Fruit fly (Drosophila melanogaster) whole organism, wandering third instar larva: Measurements from ENCODE around the gene PolA1.

ENCODE experiments used
- Abd-B ChIP-seq: fragments of >200 bp; optimal IDR thresholded peaks from 2 replicates; lab custom pipeline; 2017; ENCODE audit warnings: missing biosample characterization, missing genetic modification characterization
- CG32264 ChIP-seq: fragments of 200-800 bp; sonication (Bioruptor generic); optimal IDR thresholded peaks from 2 replicates; lab custom pipeline; 2016; ENCODE audit warnings: missing biosample characterization, missing genetic modification characterization
- CG9705 ChIP-seq: fragments of 200-800 bp; sonication (Bioruptor generic); optimal IDR thresholded peaks from 2 replicates; lab custom pipeline; 2018; ENCODE audit warnings: missing biosample characterization, mild to moderate bottlenecking, missing genetic modification characterization
- CrebA ChIP-seq: fragments of 200-800 bp; sonication (Bioruptor generic); optimal IDR thresholded peaks from 2 replicates; lab custom pipeline; 2016; ENCODE audit warnings: missing biosample characterization, mild to moderate bottlenecking, missing genetic modification characterization, borderline replicate concordance
- Dfd ChIP-seq: fragments of >200 bp; optimal IDR thresholded peaks from 2 replicates; lab custom pipeline; 2017; ENCODE audit warnings: missing biosample characterization, missing genetic modification characterization
- Dif ChIP-seq: fragments of 200-275, 200-300 bp; sonication (Bioruptor generic); optimal IDR thresholded peaks from 2 replicates; lab custom pipeline; 2018; ENCODE audit warnings: missing biosample characterization, missing genetic modification characterization; ENCODE audit not compliant: partially characterized antibody
- GATAd ChIP-seq: sonication (Bioruptor generic); optimal IDR thresholded peaks from 2 replicates; lab custom pipeline; 2016; ENCODE audit warnings: missing biosample characterization, missing genetic modification characterization
- HLH106 ChIP-seq: fragments of 200-800 bp; optimal IDR thresholded peaks from 3 replicates; lab custom pipeline; 2019; ENCODE audit warnings: missing biosample characterization, mild to moderate bottlenecking, missing genetic modification characterization, moderate library complexity
- Hnf4 ChIP-seq: fragments of 200-800 bp; sonication (Bioruptor generic); optimal IDR thresholded peaks from 2 replicates; lab custom pipeline; 2016; ENCODE audit warnings: missing biosample characterization, mild to moderate bottlenecking, missing genetic modification characterization
- Hr78 ChIP-seq: fragments of >200 bp; optimal IDR thresholded peaks from 2 replicates; lab custom pipeline; 2017; ENCODE audit warnings: missing biosample characterization, missing genetic modification characterization
- Hr83 ChIP-seq: fragments of 200-300 bp; sonication (Bioruptor generic); optimal IDR thresholded peaks from 2 replicates; lab custom pipeline; 2016; ENCODE audit warnings: missing biosample characterization, mild to moderate bottlenecking, missing genetic modification characterization, moderate library complexity; ENCODE audit not compliant: poor library complexity, severe bottlenecking
- Jra ChIP-seq: sonication (Bioruptor generic); optimal IDR thresholded peaks from 2 replicates; lab custom pipeline; 2016; ENCODE audit warnings: missing biosample characterization, missing genetic modification characterization
- Mio ChIP-seq: sonication (Bioruptor generic); optimal IDR thresholded peaks from 2 replicates; lab custom pipeline; 2016; ENCODE audit warnings: missing biosample characterization, missing genetic modification characterization
- Myc ChIP-seq: fragments of >200 bp; optimal IDR thresholded peaks from 2 replicates; lab custom pipeline; 2017
- N ChIP-seq: fragments of >200 bp; optimal IDR thresholded peaks from 2 replicates; lab custom pipeline; 2018; ENCODE audit warnings: missing biosample characterization, missing external identifiers, missing genetic modification characterization
- OdsH ChIP-seq: fragments of 200-800 bp; sonication (Bioruptor generic); optimal IDR thresholded peaks from 2 replicates; lab custom pipeline; 2016; ENCODE audit warnings: missing biosample characterization, mild to moderate bottlenecking, missing genetic modification characterization
- Rel ChIP-seq, 2 experiments: fragments of 200-800 bp; sonication (Bioruptor generic) in 1 of 2; optimal IDR thresholded peaks; 2 replicates in 1 of 2; 3 replicates in 1 of 2; lab custom pipeline; 2016 to 2019; ENCODE audit warnings: mild to moderate bottlenecking in 2 of 2, missing biosample characterization in 2 of 2, missing genetic modification characterization in 2 of 2, moderate library complexity in 1 of 2
- Sp1 ChIP-seq: fragments of 200-800 bp; sonication (Bioruptor generic); optimal IDR thresholded peaks from 3 replicates; lab custom pipeline; 2019; ENCODE audit warnings: missing biosample characterization, mild to moderate bottlenecking, missing genetic modification characterization, moderate library complexity
- Vsx2 ChIP-seq: fragments of 200-300, 225-300 bp; sonication (Bioruptor generic); optimal IDR thresholded peaks from 2 replicates; lab custom pipeline; 2018; ENCODE audit warnings: missing biosample characterization, missing genetic modification characterization; ENCODE audit not compliant: partially characterized antibody
- br ChIP-seq: fragments of 200-800 bp; sonication (Bioruptor generic); optimal IDR thresholded peaks from 2 replicates; lab custom pipeline; 2016; ENCODE audit warnings: missing biosample characterization, missing genetic modification characterization
- brk ChIP-seq: fragments of 200-800 bp; sonication (Bioruptor generic); optimal IDR thresholded peaks from 2 replicates; lab custom pipeline; 2016; ENCODE audit warnings: missing biosample characterization, mild to moderate bottlenecking, missing genetic modification characterization
- dl ChIP-seq, 2 experiments: fragments of 175-275, 200-275 bp in 1 of 2; fragments of 200-275 bp in 1 of 2; sonication (Bioruptor generic); optimal IDR thresholded peaks; lab custom pipeline; 2018; ENCODE audit warnings: mild to moderate bottlenecking in 2 of 2, missing biosample characterization in 2 of 2, missing genetic modification characterization in 2 of 2, moderate library complexity in 2 of 2; ENCODE audit not compliant: partially characterized antibody in 2 of 2, insufficient read depth in 1 of 2
- dmrt93B ChIP-seq: fragments of 200-800 bp; sonication (Bioruptor generic); optimal IDR thresholded peaks from 2 replicates; lab custom pipeline; 2018; ENCODE audit warnings: missing biosample characterization, mild to moderate bottlenecking, missing genetic modification characterization
- dsf ChIP-seq: sonication (Bioruptor generic); optimal IDR thresholded peaks from 2 replicates; lab custom pipeline; 2016; ENCODE audit warnings: missing biosample characterization, missing genetic modification characterization, borderline replicate concordance
- ey ChIP-seq: fragments of 200-800 bp; sonication (Bioruptor generic); optimal IDR thresholded peaks from 2 replicates; lab custom pipeline; 2016; ENCODE audit warnings: missing biosample characterization, missing genetic modification characterization
- foxo ChIP-seq, 2 experiments: fragments of 200-800 bp; sonication (Bioruptor generic); optimal IDR thresholded peaks; 2 replicates in 1 of 2; 3 replicates in 1 of 2; lab custom pipeline; 2016 to 2017; ENCODE audit warnings: missing biosample characterization in 2 of 2, missing genetic modification characterization in 2 of 2
- fru ChIP-seq: fragments of 200-800 bp; sonication (Bioruptor generic); optimal IDR thresholded peaks from 3 replicates; lab custom pipeline; 2016; ENCODE audit warnings: missing biosample characterization, mild to moderate bottlenecking, missing genetic modification characterization
- h ChIP-seq: fragments of 200-800 bp; sonication (Bioruptor generic); optimal IDR thresholded peaks from 3 replicates; lab custom pipeline; 2016; ENCODE audit warnings: missing biosample characterization, mild to moderate bottlenecking, missing genetic modification characterization
- jim ChIP-seq: fragments of 175-275, 200-325 bp; sonication (Bioruptor generic); optimal IDR thresholded peaks from 2 replicates; lab custom pipeline; 2016; ENCODE audit warnings: missing biosample characterization, mild to moderate bottlenecking, missing genetic modification characterization
- lola ChIP-seq: fragments of >200 bp; optimal IDR thresholded peaks from 2 replicates; lab custom pipeline; 2017; ENCODE audit warnings: missing biosample characterization, missing genetic modification characterization
- pan ChIP-seq: fragments of >200 bp; optimal IDR thresholded peaks from 2 replicates; lab custom pipeline; 2017
- psq ChIP-seq: fragments of 200-800 bp; sonication (Bioruptor generic); optimal IDR thresholded peaks from 3 replicates; lab custom pipeline; 2017; ENCODE audit warnings: missing biosample characterization, mild to moderate bottlenecking, missing genetic modification characterization, moderate library complexity
- rgr ChIP-seq: fragments of 200-800 bp; sonication (Bioruptor generic); optimal IDR thresholded peaks from 3 replicates; lab custom pipeline; 2016; ENCODE audit warnings: missing biosample characterization, mild to moderate bottlenecking, missing genetic modification characterization
- sage ChIP-seq: fragments of 200-800 bp; sonication (Bioruptor generic); optimal IDR thresholded peaks from 2 replicates; lab custom pipeline; 2016; ENCODE audit warnings: missing biosample characterization, mild to moderate bottlenecking, missing genetic modification characterization
- sv ChIP-seq: fragments of 200-800 bp; sonication (Bioruptor generic); optimal IDR thresholded peaks from 3 replicates; lab custom pipeline; 2016; ENCODE audit warnings: missing biosample characterization, missing genetic modification characterization
- tai ChIP-seq: sonication (Bioruptor generic); optimal IDR thresholded peaks from 2 replicates; lab custom pipeline; 2016; ENCODE audit warnings: missing biosample characterization, missing genetic modification characterization
- usp ChIP-seq: fragments of >200 bp; optimal IDR thresholded peaks from 2 replicates; lab custom pipeline; 2017; ENCODE audit warnings: missing biosample characterization, missing genetic modification characterization
- woc ChIP-seq: sonication (Bioruptor generic); optimal IDR thresholded peaks from 2 replicates; lab custom pipeline; 2016; ENCODE audit warnings: missing biosample characterization, mild to moderate bottlenecking, missing genetic modification characterization

The PolA1 gene

dm6 chr3R:21651048-21651887, 20.3 kb downstream of the PolA1 start:
- TF ChIP-seq Vsx2 (GFP tag; lab: Kevin White, UChicago), result peak; percentile 11
- TF ChIP-seq jim, result no peak
- TF ChIP-seq N, result no peak
- TF ChIP-seq dmrt93B (GFP tag; lab: Kevin White, UChicago), result peak; percentile 78
- TF ChIP-seq brk (GFP tag; lab: Kevin White, UChicago), result peak; percentile 42
- no peak for TF ChIP-seq usp (GFP tag; lab: Kevin White, UChicago)
- TF ChIP-seq dsf (GFP tag; lab: Kevin White, UChicago), result no peak
- TF ChIP-seq fru (GFP tag; lab: Kevin White, UChicago), result peak; percentile 32
- TF ChIP-seq sv (GFP tag; lab: Kevin White, UChicago), result no peak
- no peak for TF ChIP-seq Dfd (GFP tag; lab: Kevin White, UChicago)
- TF ChIP-seq Rel (GFP tag; optimal IDR thresholded peaks at IDR 0.05; lab: Kevin White, UChicago), result no peak
- no peak for TF ChIP-seq Rel (tag; optimal IDR thresholded peaks at IDR 0.05; lab: Kevin White, UChicago)
- no peak for TF ChIP-seq GATAd (GFP tag; lab: Kevin White, UChicago)
- peak; percentile 83 for TF ChIP-seq OdsH
- TF ChIP-seq CG9705 (GFP tag; lab: Kevin White, UChicago), result peak; percentile 48
- no peak for TF ChIP-seq Hnf4 (GFP tag; lab: Kevin White, UChicago)
- no peak for TF ChIP-seq Abd-B (GFP tag; lab: Kevin White, UChicago)
- peak; percentile 43 for TF ChIP-seq h
- TF ChIP-seq foxo (GFP tag; optimal IDR thresholded peaks at IDR 0.05; lab: Kevin White, UChicago), result peak in 1 of 2 experiments; percentile 79
- TF ChIP-seq CG32264 (GFP tag; lab: Kevin White, UChicago), result no peak
- no peak for TF ChIP-seq Myc (lab: Kevin White, UChicago)
- peak; percentile 16 for TF ChIP-seq ey (GFP tag; lab: Kevin White, UChicago)
- TF ChIP-seq HLH106, result peak; percentile 86
- TF ChIP-seq Dif (GFP tag; lab: Kevin White, UChicago), result peak; percentile 64
- peak; percentile 32 for TF ChIP-seq tai (GFP tag; lab: Kevin White, UChicago)
- peak; percentile 18 for TF ChIP-seq br (GFP tag; lab: Kevin White, UChicago)
- TF ChIP-seq rgr (GFP tag; lab: Kevin White, UChicago), result peak; percentile 66
- peak; percentile 91 for TF ChIP-seq Sp1 (GFP tag; lab: Kevin White, UChicago)
- TF ChIP-seq dl (GFP tag; optimal IDR thresholded peaks at IDR 0.05; lab: Kevin White, UChicago; ENCODE audit: insufficient read depth in 1 of 2, partially characterized antibody in 2 of 2), result peak; percentile 50 to 63
- TF ChIP-seq pan (lab: Kevin White, UChicago), result peak; percentile 53
- no peak for TF ChIP-seq Jra (GFP tag; lab: Kevin White, UChicago)
- peak; percentile 60 for TF ChIP-seq woc (GFP tag; lab: Kevin White, UChicago)
- no peak for TF ChIP-seq Mio (GFP tag; lab: Kevin White, UChicago)
- peak; percentile 74 for TF ChIP-seq psq (GFP tag; lab: Kevin White, UChicago)
- peak; percentile 14 for TF ChIP-seq Hr83 (GFP tag; lab: Kevin White, UChicago)
- peak; percentile 21 for TF ChIP-seq sage (GFP tag; lab: Kevin White, UChicago)
- TF ChIP-seq CrebA, result no peak
- no peak for TF ChIP-seq lola (GFP tag; lab: Kevin White, UChicago)
- TF ChIP-seq Hr78, result no peak

- TF ChIP-seq Myc (lab: Kevin White, UChicago), result no peak
- peak; percentile 64 for TF ChIP-seq Vsx2 (GFP tag; lab: Kevin White, UChicago)
- TF ChIP-seq dsf (GFP tag; lab: Kevin White, UChicago), result no peak
- TF ChIP-seq CG32264 (GFP tag; lab: Kevin White, UChicago), result no peak
Observed at dm6 chr3R:21650506-21650905, 21.0 kb downstream of the PolA1 start.
